Worm (Caenorhabditis elegans) whole organism, early embryonic: Measurements from ENCODE around the gene dhs-26.

Source experiments
- B0310.2 ChIP-seq: sonication (generic microtip); optimal IDR thresholded peaks from 2 replicates; lab custom pipeline; 2016; ENCODE audit warnings: mild to moderate bottlenecking, missing genetic modification characterization, missing compliant biosample characterization
- aly-1 ChIP-seq: sonication (generic microtip); optimal IDR thresholded peaks from 2 replicates; lab custom pipeline; 2016; ENCODE audit warnings: missing genetic modification characterization, missing compliant biosample characterization
- ama-1 ChIP-seq: fragments of 150-350 bp; optimal IDR thresholded peaks from 2 replicates; lab custom pipeline; 2014
- ceh-36 ChIP-seq: sonication (generic microtip); optimal IDR thresholded peaks from 2 replicates; lab custom pipeline; 2016; ENCODE audit warnings: missing genetic modification characterization, inconsistent platforms, missing compliant biosample characterization
- flt-1 ChIP-seq: fragments of 200-800 bp; sonication (Bioruptor generic); IDR thresholded peaks from 2 replicates; pipeline ENCODE4 v1.3.6; 2022; ENCODE audit warnings: missing genetic modification characterization, missing compliant biosample characterization
- hmbx-1 ChIP-seq: sonication (generic microtip); optimal IDR thresholded peaks from 2 replicates; lab custom pipeline; 2016; ENCODE audit warnings: mild to moderate bottlenecking, missing genetic modification characterization, missing compliant biosample characterization
- pes-1 ChIP-seq: fragments of 200-800 bp; sonication (Bioruptor generic); IDR thresholded peaks from 2 replicates; pipeline ENCODE4 v1.3.6; 2022; ENCODE audit warnings: missing genetic modification reagents, missing genetic modification characterization, missing compliant biosample characterization
- scrt-1 ChIP-seq: fragments of 200-800 bp; sonication (Bioruptor generic); IDR thresholded peaks from 2 replicates; pipeline ENCODE4 v1.3.6; 2022; ENCODE audit warnings: missing genetic modification characterization, missing compliant biosample characterization
- sea-1 ChIP-seq: fragments of 200-800 bp; sonication (Bioruptor generic); conservative IDR thresholded peaks from 2 replicates; pipeline ENCODE4 v1.3.6; 2022; ENCODE audit warnings: missing genetic modification characterization, missing compliant biosample characterization

ce11 chrX:3411565-3412022 is 49.3 kb upstream of the dhs-26 start, which contains the start of gene unc-78:
- no peak for TF ChIP-seq sea-1 (GFP tag; lab: Robert Waterston, UW)
- no peak for TF ChIP-seq flt-1
- no peak for TF ChIP-seq ceh-36 (tag; lab: Kevin White, UChicago)
- TF ChIP-seq scrt-1 (GFP tag; lab: Robert Waterston, UW), result no peak
- no peak for TF ChIP-seq B0310.2
- TF ChIP-seq pes-1 (GFP tag; lab: Robert Waterston, UW), result no peak
- no peak for TF ChIP-seq hmbx-1 (tag; lab: Kevin White, UChicago)
- no peak for TF ChIP-seq ama-1 (lab: Kevin White, UChicago)
- TF ChIP-seq aly-1, result peak; percentile 3
